Worm (Caenorhabditis elegans): ENCODE results near the gene T28D9.1.

Gene T28D9.1

ce11 chrII:6493709-6494326 is 1.6 kb downstream of the T28D9.1 start:
- TF ChIP-seq cog-1 (tag; optimal IDR thresholded peaks at IDR 0.05) (no peak), ref-1 (GFP tag; conservative IDR thresholded peaks at IDR 0.05) (no peak), med-1 (GFP tag; optimal IDR thresholded peaks at IDR 0.05; ENCODE audit: insufficient read depth) (no peak), ztf-29 (GFP tag; IDR thresholded peaks at IDR 0.05) (no peak), ztf-23 (GFP tag; IDR thresholded peaks at IDR 0.05) (no peak), T22C8.4 (GFP tag; IDR thresholded peaks at IDR 0.05) (no peak)

ce11 chrII:6496496-6496895 is 4.3 kb downstream of the T28D9.1 start:
- TF ChIP-seq klf-2 (GFP tag; conservative IDR thresholded peaks at IDR 0.05) = no peak
- TF ChIP-seq ztf-23 (GFP tag; IDR thresholded peaks at IDR 0.05) = no peak
- TF ChIP-seq tab-1 (GFP tag; IDR thresholded peaks at IDR 0.05) = no peak
- no peak for TF ChIP-seq T22C8.4 (GFP tag; IDR thresholded peaks at IDR 0.05)
- no peak for TF ChIP-seq ref-1 (GFP tag; conservative IDR thresholded peaks at IDR 0.05)
- no peak for TF ChIP-seq cog-1 (tag; optimal IDR thresholded peaks at IDR 0.05)
- no peak for TF ChIP-seq flt-1 (GFP tag; IDR thresholded peaks at IDR 0.05)

ce11 chrII:6497137-6497536 is 4.9 kb downstream of the T28D9.1 start:
- TF ChIP-seq klf-2 (GFP tag; conservative IDR thresholded peaks at IDR 0.05) (no peak), ztf-29 (GFP tag; IDR thresholded peaks at IDR 0.05) (no peak), tab-1 (GFP tag; IDR thresholded peaks at IDR 0.05) (no peak), ztf-23 (GFP tag; IDR thresholded peaks at IDR 0.05) (no peak), cog-1 (tag; optimal IDR thresholded peaks at IDR 0.05) (no peak), med-1 (GFP tag; optimal IDR thresholded peaks at IDR 0.05; ENCODE audit: insufficient read depth) (no peak), T22C8.4 (GFP tag; IDR thresholded peaks at IDR 0.05) (no peak), ref-1 (GFP tag; conservative IDR thresholded peaks at IDR 0.05) (no peak), flt-1 (GFP tag; IDR thresholded peaks at IDR 0.05) (no peak)

- TF ChIP-seq ref-1 (GFP tag; conservative IDR thresholded peaks at IDR 0.05) (no peak), tab-1 (GFP tag; IDR thresholded peaks at IDR 0.05) (no peak), med-1 (GFP tag; optimal IDR thresholded peaks at IDR 0.05; ENCODE audit: insufficient read depth) (no peak), T22C8.4 (GFP tag; IDR thresholded peaks at IDR 0.05) (no peak), ztf-23 (GFP tag; IDR thresholded peaks at IDR 0.05) (no peak), flt-1 (GFP tag; IDR thresholded peaks at IDR 0.05) (no peak), klf-2 (GFP tag; conservative IDR thresholded peaks at IDR 0.05) (no peak), cog-1 (tag; optimal IDR thresholded peaks at IDR 0.05) (no peak), ztf-29 (GFP tag; IDR thresholded peaks at IDR 0.05) (no peak)
These were observed 6.4 kb downstream of the T28D9.1 start for ce11 chrII:6498609-6499008.

- TF ChIP-seq ztf-23 (GFP tag; IDR thresholded peaks at IDR 0.05) (no peak), med-1 (GFP tag; optimal IDR thresholded peaks at IDR 0.05; ENCODE audit: insufficient read depth) (no peak), ref-1 (GFP tag; conservative IDR thresholded peaks at IDR 0.05) (no peak)
These were observed 6.9 kb downstream of the T28D9.1 start, which contains the start of gene twk-49 for ce11 chrII:6499067-6499466. TSS of gene twk-49 (minus strand) at chrII:6499167.

- TF ChIP-seq tab-1 (GFP tag; IDR thresholded peaks at IDR 0.05) (no peak), ztf-23 (GFP tag; IDR thresholded peaks at IDR 0.05) (no peak), klf-2 (GFP tag; conservative IDR thresholded peaks at IDR 0.05) (no peak)
These were observed 8.0 kb downstream of the T28D9.1 start, which contains the start of gene R05G9.5 for ce11 chrII:6500161-6500560. TSS of gene R05G9.5 (minus strand) at chrII:6500261.

- TF ChIP-seq ztf-29 (GFP tag; IDR thresholded peaks at IDR 0.05) = no peak
- TF ChIP-seq med-1 (GFP tag; optimal IDR thresholded peaks at IDR 0.05; ENCODE audit: insufficient read depth) = no peak
- no peak for TF ChIP-seq ref-1 (GFP tag; conservative IDR thresholded peaks at IDR 0.05)
- no peak for TF ChIP-seq cog-1 (tag; optimal IDR thresholded peaks at IDR 0.05)
- TF ChIP-seq klf-2 (GFP tag; conservative IDR thresholded peaks at IDR 0.05) = no peak
- TF ChIP-seq flt-1 (GFP tag; IDR thresholded peaks at IDR 0.05) = no peak
- no peak for TF ChIP-seq ztf-23 (GFP tag; IDR thresholded peaks at IDR 0.05)
- TF ChIP-seq T22C8.4 (GFP tag; IDR thresholded peaks at IDR 0.05) = no peak
- TF ChIP-seq tab-1 (GFP tag; IDR thresholded peaks at IDR 0.05) = no peak
These were observed 9.2 kb downstream of the T28D9.1 start, which contains the start of gene R05G9.3 for ce11 chrII:6501420-6501819. TSS of gene R05G9.3 (minus strand) at chrII:6501520.

- TF ChIP-seq med-1 (GFP tag; optimal IDR thresholded peaks at IDR 0.05; ENCODE audit: insufficient read depth) (no peak), ref-1 (GFP tag; conservative IDR thresholded peaks at IDR 0.05) (no peak), tab-1 (GFP tag; IDR thresholded peaks at IDR 0.05) (no peak), klf-2 (GFP tag; conservative IDR thresholded peaks at IDR 0.05) (no peak), ztf-23 (GFP tag; IDR thresholded peaks at IDR 0.05) (no peak), T22C8.4 (GFP tag; IDR thresholded peaks at IDR 0.05) (no peak), cog-1 (tag; optimal IDR thresholded peaks at IDR 0.05) (no peak), flt-1 (GFP tag; IDR thresholded peaks at IDR 0.05) (no peak), ztf-29 (GFP tag; IDR thresholded peaks at IDR 0.05) (no peak)
These were observed 10.6 kb downstream of the T28D9.1 start, which contains the start of gene R05G9.1 for ce11 chrII:6502826-6503225. TSS of gene R05G9.1 (plus strand) at chrII:6503168.

- TF ChIP-seq T22C8.4 (GFP tag; IDR thresholded peaks at IDR 0.05) (no peak), ref-1 (GFP tag; conservative IDR thresholded peaks at IDR 0.05) (no peak), med-1 (GFP tag; optimal IDR thresholded peaks at IDR 0.05; ENCODE audit: insufficient read depth) (no peak), ztf-29 (GFP tag; IDR thresholded peaks at IDR 0.05) (no peak), ztf-23 (GFP tag; IDR thresholded peaks at IDR 0.05) (no peak), cog-1 (tag; optimal IDR thresholded peaks at IDR 0.05) (no peak), klf-2 (GFP tag; conservative IDR thresholded peaks at IDR 0.05) (no peak), tab-1 (GFP tag; IDR thresholded peaks at IDR 0.05) (no peak), flt-1 (GFP tag; IDR thresholded peaks at IDR 0.05) (no peak)
These were observed 21.2 kb downstream of the T28D9.1 start for ce11 chrII:6513357-6513756.

ce11 chrII:6513911-6514310 is 21.7 kb downstream of the T28D9.1 start, which contains the start of gene R05G9R.1:
TSS of gene R05G9R.1 (minus strand) at chrII:6514011.
- TF ChIP-seq flt-1 (GFP tag; IDR thresholded peaks at IDR 0.05) (no peak), ztf-29 (GFP tag; IDR thresholded peaks at IDR 0.05) (no peak), klf-2 (GFP tag; conservative IDR thresholded peaks at IDR 0.05) (no peak), med-1 (GFP tag; optimal IDR thresholded peaks at IDR 0.05; ENCODE audit: insufficient read depth) (no peak), ref-1 (GFP tag; conservative IDR thresholded peaks at IDR 0.05) (no peak), cog-1 (tag; optimal IDR thresholded peaks at IDR 0.05) (no peak), tab-1 (GFP tag; IDR thresholded peaks at IDR 0.05) (no peak), T22C8.4 (GFP tag; IDR thresholded peaks at IDR 0.05) (no peak), ztf-23 (GFP tag; IDR thresholded peaks at IDR 0.05) (no peak)
